Worm (Caenorhabditis elegans): ENCODE data around the gene Y75B12B.1.

- TF ChIP-seq skn-1 (tag; optimal IDR thresholded peaks at IDR 0.05) (no peak), jun-1 (tag; optimal IDR thresholded peaks at IDR 0.05) (no peak), nhr-76 (tag; optimal IDR thresholded peaks at IDR 0.05) (no peak), ceh-82 (tag; optimal IDR thresholded peaks at IDR 0.05) (no peak), unc-62 (GFP tag; optimal IDR thresholded peaks at IDR 0.05) (no peak), nhr-28 (tag; optimal IDR thresholded peaks at IDR 0.05) (no peak), xbp-1 (tag; optimal IDR thresholded peaks at IDR 0.05) (no peak), tlp-1 (tag; optimal IDR thresholded peaks at IDR 0.05) (no peak), dpl-1 (GFP tag; optimal IDR thresholded peaks at IDR 0.05) (no peak), lsy-2 (tag; optimal IDR thresholded peaks at IDR 0.05) (no peak), fkh-10 (GFP tag; optimal IDR thresholded peaks at IDR 0.05) (no peak), elt-3 (tag; optimal IDR thresholded peaks at IDR 0.05) (no peak)
Measured at ce11 chrV:15216705-15217104, 32.2 kb downstream of the Y75B12B.1 start, which contains the start of gene sri-25.

All from whole organism, L1 larva.